Worm (Caenorhabditis elegans) whole organism, young adult: Measurements from ENCODE around the gene mdf-1.

Experiments used
- B0035.1 ChIP-seq: sonication (generic microtip); optimal IDR thresholded peaks from 2 replicates; lab custom pipeline; 2016; ENCODE audit warnings: missing genetic modification characterization, mild to moderate bottlenecking, missing compliant biosample characterization, missing genotype, missing genetic modification reagents
- C06A6.2 ChIP-seq: fragments of 200-800 bp; sonication (Bioruptor generic); conservative IDR thresholded peaks from 2 replicates; pipeline ENCODE4 v1.3.6; 2022; ENCODE audit warnings: missing genetic modification characterization, missing compliant biosample characterization
- C17E4.6 ChIP-seq: fragments of 200-800 bp; sonication (Bioruptor generic); IDR thresholded peaks from 2 replicates; pipeline ENCODE4 v1.3.6; 2022; ENCODE audit warnings: missing genetic modification reagents, missing genetic modification characterization, missing compliant biosample characterization
- D2030.7 ChIP-seq: fragments of 200-800 bp; sonication (Bioruptor generic); IDR thresholded peaks from 2 replicates; pipeline ENCODE4 v1.3.6; 2022; ENCODE audit warnings: missing genetic modification reagents, missing genetic modification characterization, missing compliant biosample characterization
- F23B12.7 ChIP-seq: sonication (generic microtip); optimal IDR thresholded peaks from 2 replicates; lab custom pipeline; 2017; ENCODE audit warnings: missing genetic modification characterization, mild to moderate bottlenecking, missing compliant biosample characterization, antibody characterized with exemption, moderate library complexity; ENCODE audit not compliant: insufficient read depth
- F33H1.4 ChIP-seq: fragments of 200-800 bp; sonication (Bioruptor generic); IDR thresholded peaks from 2 replicates; pipeline ENCODE4 v1.3.6; 2022; ENCODE audit warnings: missing genetic modification reagents, missing genetic modification characterization, missing compliant biosample characterization
- F37B4.10 ChIP-seq: fragments of 200-800 bp; sonication (Bioruptor generic); IDR thresholded peaks from 2 replicates; pipeline ENCODE4 v1.3.6; 2022; ENCODE audit warnings: missing genetic modification characterization, missing compliant biosample characterization
- ZK185.1 ChIP-seq: sonication (generic microtip); optimal IDR thresholded peaks from 2 replicates; lab custom pipeline; 2016; ENCODE audit warnings: mild to moderate bottlenecking, missing genetic modification characterization, missing compliant biosample characterization; ENCODE audit not compliant: poor library complexity, severe bottlenecking
- ama-1 ChIP-seq, 3 experiments: fragments of 150-350 bp in 1 of 3; sonication (generic microtip) in 2 of 3; optimal IDR thresholded peaks; 2 replicates each; lab custom pipeline; 2014 to 2018; ENCODE audit warnings: missing biosample characterization in 2 of 3, missing genetic modification characterization in 2 of 3, missing genetic modification reagents in 2 of 3
- aptf-2 ChIP-seq: fragments of 200-800 bp; sonication (Bioruptor generic); conservative IDR thresholded peaks from 2 replicates; pipeline ENCODE4 v1.3.6; 2022; ENCODE audit warnings: missing genetic modification reagents, missing genetic modification characterization, missing compliant biosample characterization
- athp-1 ChIP-seq: sonication (generic microtip); optimal IDR thresholded peaks from 2 replicates; lab custom pipeline; 2017; ENCODE audit warnings: mild to moderate bottlenecking, missing genetic modification characterization, missing compliant biosample characterization
- attf-5 ChIP-seq: fragments of 200-800 bp; sonication (Bioruptor generic); optimal IDR thresholded peaks from 2 replicates; lab custom pipeline; 2018; ENCODE audit warnings: mild to moderate bottlenecking, missing genetic modification characterization, missing compliant biosample characterization
- attf-6 ChIP-seq: fragments of 200-800 bp; sonication (Bioruptor generic); IDR thresholded peaks from 2 replicates; pipeline ENCODE4 v1.3.6; 2022; ENCODE audit warnings: missing genetic modification reagents, missing genetic modification characterization, missing compliant biosample characterization
- cebp-1 ChIP-seq, 2 experiments: fragments of 200-800 bp in 1 of 2; sonication (Bioruptor generic) in 1 of 2; sonication (generic microtip) in 1 of 2; IDR thresholded peaks in 1 of 2; optimal IDR thresholded peaks in 1 of 2; 2 replicates each; pipeline versions ENCODE4 v1.3.6 to Lab custom; 2017 to 2022; ENCODE audit warnings: missing compliant biosample characterization in 2 of 2, missing genetic modification characterization in 2 of 2, mild to moderate bottlenecking in 1 of 2, missing genetic modification reagents in 1 of 2, moderate library complexity in 1 of 2
- ceh-100 ChIP-seq: fragments of 200-800 bp; sonication (Bioruptor generic); IDR thresholded peaks from 2 replicates; pipeline ENCODE4 v1.3.6; 2022; ENCODE audit warnings: missing genetic modification reagents, missing genetic modification characterization, missing compliant biosample characterization
- ceh-27 ChIP-seq: fragments of 200-800 bp; sonication (Bioruptor generic); optimal IDR thresholded peaks from 2 replicates; lab custom pipeline; 2018; ENCODE audit warnings: mild to moderate bottlenecking, missing genetic modification characterization, moderate library complexity, missing compliant biosample characterization
- ceh-58 ChIP-seq: fragments of 200-800 bp; sonication (Bioruptor generic); IDR thresholded peaks from 2 replicates; pipeline ENCODE4 v1.3.6; 2022; ENCODE audit warnings: missing genetic modification characterization, missing compliant biosample characterization
- die-1 ChIP-seq: sonication (generic microtip); optimal IDR thresholded peaks from 2 replicates; lab custom pipeline; 2016; ENCODE audit warnings: missing genotype, mild to moderate bottlenecking, missing genetic modification characterization, missing compliant biosample characterization
- dox-1 ChIP-seq: fragments of 200-800 bp; sonication (Bioruptor generic); IDR thresholded peaks from 2 replicates; pipeline ENCODE4 v1.3.6; 2022; ENCODE audit warnings: missing genetic modification reagents, missing genetic modification characterization, missing compliant biosample characterization
- dpl-1 ChIP-seq: fragments of 150-350 bp; optimal IDR thresholded peaks from 2 replicates; lab custom pipeline; 2014; ENCODE audit warnings: missing biosample characterization, missing genetic modification reagents, missing genetic modification characterization
- efl-1 ChIP-seq: fragments of 150-350 bp; optimal IDR thresholded peaks from 2 replicates; lab custom pipeline; 2014; ENCODE audit warnings: missing biosample characterization, missing genetic modification reagents, missing genetic modification characterization
- ekl-4 ChIP-seq: fragments of 200-800 bp; sonication (Bioruptor generic); IDR thresholded peaks from 2 replicates; pipeline ENCODE4 v1.3.6; 2022; ENCODE audit warnings: missing genetic modification reagents, missing genetic modification characterization, missing compliant biosample characterization
- ets-4 ChIP-seq: fragments of 200-800 bp; sonication (Bioruptor generic); optimal IDR thresholded peaks from 2 replicates; lab custom pipeline; 2018; ENCODE audit warnings: mild to moderate bottlenecking, missing genetic modification characterization, missing compliant biosample characterization
- hlh-26 ChIP-seq: fragments of 200-800 bp; sonication (Bioruptor generic); conservative IDR thresholded peaks from 2 replicates; pipeline ENCODE4 v1.3.6; 2022; ENCODE audit warnings: missing genetic modification reagents, missing genetic modification characterization, missing compliant biosample characterization
- hmg-1.2 ChIP-seq: fragments of 200-800 bp; sonication (Bioruptor generic); IDR thresholded peaks from 2 replicates; pipeline ENCODE4 v1.3.6; 2022; ENCODE audit warnings: missing genetic modification reagents, missing genetic modification characterization, missing compliant biosample characterization
- hmg-20 ChIP-seq: fragments of 200-800 bp; sonication (Bioruptor generic); IDR thresholded peaks from 2 replicates; pipeline ENCODE4 v1.3.6; 2022; ENCODE audit warnings: missing genetic modification reagents, missing genetic modification characterization, missing compliant biosample characterization
- hrde-1 ChIP-seq: sonication (generic microtip); optimal IDR thresholded peaks from 2 replicates; lab custom pipeline; 2016; ENCODE audit warnings: missing genetic modification characterization, mild to moderate bottlenecking, missing compliant biosample characterization, moderate library complexity, missing genotype, missing genetic modification reagents, borderline replicate concordance
- lin-35 ChIP-seq, 3 experiments: fragments of 150-350 bp in 2 of 3; sonication (generic microtip) in 1 of 3; optimal IDR thresholded peaks; 2 replicates each; lab custom pipeline; 2014 to 2018; ENCODE audit warnings: missing biosample characterization in 3 of 3, missing genetic modification characterization in 3 of 3, missing genetic modification reagents in 3 of 3
- lin-40 ChIP-seq: sonication (generic microtip); optimal IDR thresholded peaks from 2 replicates; lab custom pipeline; 2016; ENCODE audit warnings: missing genetic modification characterization, mild to moderate bottlenecking, missing compliant biosample characterization, missing genotype, missing genetic modification reagents
- lin-54 ChIP-seq: fragments of 200-800 bp; sonication (Bioruptor generic); optimal IDR thresholded peaks from 2 replicates; lab custom pipeline; 2018; ENCODE audit warnings: mild to moderate bottlenecking, missing genetic modification characterization, missing compliant biosample characterization
- madf-3 ChIP-seq: fragments of 200-800 bp; sonication (Bioruptor generic); IDR thresholded peaks from 2 replicates; pipeline ENCODE4 v1.3.6; 2022; ENCODE audit warnings: missing genetic modification reagents, missing genetic modification characterization, missing compliant biosample characterization
- madf-6 ChIP-seq: fragments of 200-800 bp; sonication (Bioruptor generic); IDR thresholded peaks from 2 replicates; pipeline ENCODE4 v1.3.6; 2022; ENCODE audit warnings: missing genetic modification reagents, missing genetic modification characterization, missing compliant biosample characterization
- mel-28 ChIP-seq: sonication (generic microtip); optimal IDR thresholded peaks from 2 replicates; lab custom pipeline; 2016; ENCODE audit warnings: borderline replicate concordance, mild to moderate bottlenecking, missing genetic modification characterization, missing compliant biosample characterization
- nfyb-1 ChIP-seq: fragments of 200-800 bp; sonication (Bioruptor generic); IDR thresholded peaks from 2 replicates; pipeline ENCODE4 v1.3.6; 2022; ENCODE audit warnings: missing genetic modification reagents, missing genetic modification characterization, missing compliant biosample characterization
- nhr-90 ChIP-seq: sonication (generic microtip); optimal IDR thresholded peaks from 2 replicates; lab custom pipeline; 2016; ENCODE audit warnings: missing genotype, mild to moderate bottlenecking, missing genetic modification characterization, missing compliant biosample characterization
- rcor-1 ChIP-seq: fragments of 200-800 bp; sonication (Bioruptor generic); IDR thresholded peaks from 2 replicates; pipeline ENCODE4 v1.3.6; 2022; ENCODE audit warnings: missing genetic modification reagents, missing genetic modification characterization, missing compliant biosample characterization
- repo-1 ChIP-seq: sonication (generic microtip); optimal IDR thresholded peaks from 2 replicates; lab custom pipeline; 2017; ENCODE audit warnings: mild to moderate bottlenecking, missing genetic modification characterization, missing compliant biosample characterization
- snpc-3.4 ChIP-seq: sonication (generic microtip); optimal IDR thresholded peaks from 2 replicates; lab custom pipeline; 2017; ENCODE audit warnings: missing genetic modification characterization, mild to moderate bottlenecking, missing compliant biosample characterization, antibody characterized with exemption, moderate library complexity, missing genotype, missing genetic modification reagents
- snpc-4 ChIP-seq, 5 experiments: fragments of 150-350 bp in 1 of 5; sonication (generic microtip) in 4 of 5; optimal IDR thresholded peaks; 2 replicates each; lab custom pipeline; 2014 to 2018; ENCODE audit warnings: missing genetic modification characterization in 5 of 5, missing biosample characterization in 3 of 5, antibody characterized with exemption in 2 of 5, mild to moderate bottlenecking in 2 of 5, missing compliant biosample characterization in 2 of 5, missing genotype in 2 of 5, moderate library complexity in 2 of 5, missing genetic modification reagents in 1 of 5
- somi-1 ChIP-seq: fragments of 200-800 bp; sonication (Bioruptor generic); optimal IDR thresholded peaks from 2 replicates; lab custom pipeline; 2018; ENCODE audit warnings: mild to moderate bottlenecking, missing genetic modification characterization, missing compliant biosample characterization
- tbp1 ChIP-seq: fragments of 200-800 bp; sonication (Bioruptor generic); optimal IDR thresholded peaks from 2 replicates; lab custom pipeline; 2018; ENCODE audit warnings: mild to moderate bottlenecking, missing genetic modification characterization, missing compliant biosample characterization
- tlf-1 ChIP-seq: fragments of 200-800 bp; sonication (Bioruptor generic); optimal IDR thresholded peaks from 2 replicates; lab custom pipeline; 2018; ENCODE audit warnings: mild to moderate bottlenecking, missing genetic modification characterization, missing compliant biosample characterization
- unc-130 ChIP-seq: sonication (generic microtip); optimal IDR thresholded peaks from 2 replicates; lab custom pipeline; 2016; ENCODE audit warnings: missing genetic modification reagents, missing genetic modification characterization, missing compliant biosample characterization
- zfh-2 ChIP-seq: fragments of 200-800 bp; sonication (Bioruptor generic); conservative IDR thresholded peaks from 2 replicates; pipeline ENCODE4 v1.3.6; 2022; ENCODE audit warnings: missing genetic modification reagents, missing genetic modification characterization, missing compliant biosample characterization
- ztf-18 ChIP-seq: sonication (generic microtip); optimal IDR thresholded peaks from 2 replicates; lab custom pipeline; 2016; ENCODE audit warnings: missing genotype, mild to moderate bottlenecking, missing genetic modification characterization, missing compliant biosample characterization

Gene mdf-1

DNA sequence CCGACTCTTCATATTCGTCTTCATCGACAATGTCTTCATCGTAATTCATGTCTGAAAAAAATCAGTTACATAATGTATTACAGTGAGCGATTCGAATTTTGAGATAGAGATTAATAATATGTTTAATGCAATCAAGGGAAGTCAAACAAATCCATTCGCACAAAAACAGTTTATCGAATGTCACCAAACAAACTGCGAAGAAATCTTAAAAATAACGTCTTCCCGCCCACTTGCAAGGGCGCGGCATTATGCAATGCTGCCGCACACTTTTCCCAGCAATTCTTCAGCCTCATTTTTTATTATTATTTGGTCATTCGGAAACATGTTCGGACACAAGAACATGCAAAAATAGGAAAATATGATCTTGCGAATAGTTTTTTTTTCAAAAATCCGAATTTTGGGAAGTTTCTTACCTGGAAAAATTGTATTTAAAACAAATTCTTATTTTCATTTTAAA, at the start of gene mdf-1:
TSS of gene mdf-1 (minus strand) at position 51 of the 457 bp plus-strand sequence.
- TF ChIP-seq efl-1 (GFP tag; lab: Kevin White, UChicago) (peak; percentile 59), die-1 (tag; lab: Kevin White, UChicago) (no peak), hlh-26 (no peak), ceh-27 (GFP tag; lab: Kevin White, UChicago) (peak; percentile 60), hmg-20 (GFP tag; lab: Robert Waterston, UW) (0 out of 2 replicates have a peak, but pooled peaks have one; percentile 4), nfyb-1 (peak; percentile 34; the same call in 1 of the 2 replicates), F37B4.10 (no peak), mel-28 (tag; lab: Kevin White, UChicago) (no peak), unc-130 (GFP tag; lab: Kevin White, UChicago) (no peak), C17E4.6 (GFP tag; lab: Robert Waterston, UW) (no peak), D2030.7 (GFP tag; lab: Robert Waterston, UW) (peak; percentile 17; the same call in 1 of the 2 replicates), ZK185.1 (tag; lab: Kevin White, UChicago) (peak; percentile 58), madf-3 (peak; percentile 69; the same call in 1 of the 2 replicates), attf-5 (GFP tag; lab: Kevin White, UChicago) (peak; percentile 45), ekl-4 (GFP tag; lab: Robert Waterston, UW) (no peak), aptf-2 (GFP tag; lab: Robert Waterston, UW) (no peak), F23B12.7 (tag; lab: Kevin White, UChicago) (peak; percentile 24), cebp-1 (GFP tag; IDR thresholded peaks at IDR 0.05; lab: Robert Waterston, UW) (no peak), cebp-1 (tag; optimal IDR thresholded peaks at IDR 0.05; lab: Kevin White, UChicago) (peak; percentile 65), zfh-2 (GFP tag; lab: Robert Waterston, UW) (no peak), B0035.1 (tag; lab: Kevin White, UChicago) (peak; percentile 10), lin-35 (GFP tag; optimal IDR thresholded peaks at IDR 0.05; lab: Kevin White, UChicago) (peak in 1 of 3 experiments; percentile 69), dpl-1 (peak; percentile 55), hrde-1 (tag; lab: Kevin White, UChicago) (peak; percentile 34), lin-54 (GFP tag; lab: Kevin White, UChicago) (peak; percentile 74), tlf-1 (GFP tag; lab: Kevin White, UChicago) (no peak), nhr-90 (tag; lab: Kevin White, UChicago) (no peak), repo-1 (tag; lab: Kevin White, UChicago) (peak; percentile 57), lin-40 (tag; lab: Kevin White, UChicago) (peak; percentile 23), snpc-3.4 (tag; lab: Kevin White, UChicago) (peak; percentile 52), athp-1 (tag; lab: Kevin White, UChicago) (no peak), snpc-4 (GFP tag; optimal IDR thresholded peaks at IDR 0.05; lab: Kevin White, UChicago) (no peak), snpc-4 (tag; optimal IDR thresholded peaks at IDR 0.05; lab: Kevin White, UChicago) (peak; percentile 1 to 75 (median 26)), rcor-1 (GFP tag; lab: Robert Waterston, UW) (0 out of 2 replicates have a peak, but pooled peaks have one; percentile 45), hmg-1.2 (GFP tag; lab: Robert Waterston, UW) (0 out of 2 replicates have a peak, but pooled peaks have one; percentile 12), dox-1 (GFP tag; lab: Robert Waterston, UW) (peak; percentile 49; the same call in 1 of the 2 replicates), tbp1 (GFP tag; lab: Kevin White, UChicago) (peak; percentile 53), madf-6 (GFP tag; lab: Robert Waterston, UW) (no peak), ceh-100 (GFP tag; lab: Robert Waterston, UW) (0 out of 2 replicates have a peak, but pooled peaks have one; percentile 17), ama-1 (optimal IDR thresholded peaks at IDR 0.05; lab: Kevin White, UChicago) (peak; percentile 20), ama-1 (GFP tag; optimal IDR thresholded peaks at IDR 0.05; lab: Kevin White, UChicago) (no peak), ets-4 (no peak), ceh-58 (GFP tag; lab: Robert Waterston, UW) (no peak), C06A6.2 (GFP tag; lab: Robert Waterston, UW) (peak; percentile 63), ztf-18 (tag; lab: Kevin White, UChicago) (peak; percentile 62), F33H1.4 (GFP tag; lab: Robert Waterston, UW) (no peak), attf-6 (no peak), somi-1 (GFP tag; lab: Kevin White, UChicago) (no peak)
